Fruit fly (Drosophila melanogaster) whole organism, pupa: ENCODE data around the gene CG18599.

ENCODE experiments used
- CG10348 ChIP-seq: fragments of 200-800 bp; sonication (Bioruptor generic); IDR thresholded peaks from 2 replicates; pipeline ENCODE4 v1.3.6; 2022; ENCODE audit warnings: missing biosample characterization, missing genetic modification characterization
- CG12605 ChIP-seq: fragments of 200-800 bp; sonication (Bioruptor generic); IDR thresholded peaks from 2 replicates; pipeline ENCODE4 v1.3.6; 2022; ENCODE audit warnings: missing biosample characterization, missing genetic modification characterization
- CG13204 ChIP-seq: fragments of 200-800 bp; sonication (Bioruptor generic); optimal IDR thresholded peaks from 2 replicates; lab custom pipeline; 2018; ENCODE audit warnings: missing biosample characterization, mild to moderate bottlenecking, missing genetic modification characterization, moderate library complexity
- CG14655 ChIP-seq: fragments of 200-800 bp; sonication (Bioruptor generic); optimal IDR thresholded peaks from 3 replicates; lab custom pipeline; 2017; ENCODE audit warnings: mild to moderate bottlenecking, missing biosample characterization, missing genetic modification reagents, missing genetic modification characterization
- CG15710 ChIP-seq: fragments of 200-800 bp; sonication (Bioruptor generic); optimal IDR thresholded peaks from 2 replicates; lab custom pipeline; 2018; ENCODE audit warnings: missing biosample characterization, mild to moderate bottlenecking, missing genetic modification characterization, moderate library complexity
- CG17806 ChIP-seq: fragments of 200-800 bp; sonication (Bioruptor generic); optimal IDR thresholded peaks from 2 replicates; lab custom pipeline; 2018; ENCODE audit warnings: missing biosample characterization, mild to moderate bottlenecking, missing genetic modification characterization, moderate library complexity
- CG32121 ChIP-seq: fragments of 200-800 bp; sonication (Bioruptor generic); IDR thresholded peaks from 2 replicates; pipeline ENCODE4 v1.3.6; 2022; ENCODE audit warnings: missing biosample characterization, missing genetic modification characterization
- CG34367 ChIP-seq: fragments of 200-800 bp; sonication (Bioruptor generic); optimal IDR thresholded peaks from 2 replicates; lab custom pipeline; 2018; ENCODE audit warnings: missing biosample characterization, mild to moderate bottlenecking, missing genetic modification characterization
- CG4496 ChIP-seq: fragments of 200-800 bp; sonication (Bioruptor generic); IDR thresholded peaks from 3 replicates; pipeline ENCODE4 v1.3.6; 2022; ENCODE audit warnings: missing biosample characterization, missing genetic modification characterization
- CG8159 ChIP-seq: fragments of 200-800 bp; sonication (Bioruptor generic); optimal IDR thresholded peaks from 3 replicates; lab custom pipeline; 2018; ENCODE audit warnings: missing biosample characterization, mild to moderate bottlenecking, missing genetic modification characterization, moderate library complexity
- CG8301 ChIP-seq: fragments of 200-800 bp; sonication (Bioruptor generic); optimal IDR thresholded peaks from 2 replicates; lab custom pipeline; 2018; ENCODE audit warnings: missing biosample characterization, mild to moderate bottlenecking, missing genetic modification characterization
- CG9948 ChIP-seq: fragments of 200-800 bp; sonication (Bioruptor generic); optimal IDR thresholded peaks from 2 replicates; lab custom pipeline; 2018; ENCODE audit warnings: missing biosample characterization, mild to moderate bottlenecking, missing genetic modification characterization, moderate library complexity
- D1 ChIP-seq: fragments of 200-800 bp; sonication (Bioruptor generic); optimal IDR thresholded peaks from 2 replicates; lab custom pipeline; 2018; ENCODE audit warnings: missing biosample characterization, mild to moderate bottlenecking, missing genetic modification characterization, moderate library complexity
- EcR ChIP-seq: fragments of 200-800 bp; sonication (Bioruptor generic); optimal IDR thresholded peaks from 3 replicates; lab custom pipeline; 2019; ENCODE audit warnings: missing biosample characterization, missing genetic modification characterization, mild to moderate bottlenecking, moderate library complexity, missing genetic modification reagents
- Ets98B ChIP-seq: fragments of 200-800 bp; sonication (Bioruptor generic); IDR thresholded peaks from 2 replicates; pipeline ENCODE4 v1.3.6; 2022; ENCODE audit warnings: missing biosample characterization, missing genetic modification characterization
- Pif1A ChIP-seq: fragments of 200-800 bp; sonication (Bioruptor generic); optimal IDR thresholded peaks from 3 replicates; lab custom pipeline; 2016; ENCODE audit warnings: missing biosample characterization, missing genetic modification characterization
- Pif1B ChIP-seq: fragments of 200-800 bp; sonication (Bioruptor generic); optimal IDR thresholded peaks from 3 replicates; lab custom pipeline; 2016; ENCODE audit warnings: missing biosample characterization, missing genetic modification characterization
- Snoo ChIP-seq: fragments of 200-800 bp; sonication (Bioruptor generic); optimal IDR thresholded peaks from 3 replicates; lab custom pipeline; 2017; ENCODE audit warnings: missing biosample characterization, mild to moderate bottlenecking, missing genetic modification characterization, inconsistent platforms
- fd96Ca ChIP-seq: fragments of 200-800 bp; sonication (Bioruptor generic); IDR thresholded peaks from 3 replicates; pipeline ENCODE4 v1.3.6; 2022; ENCODE audit warnings: missing biosample characterization, missing genetic modification characterization
- gl ChIP-seq: fragments of 200-800 bp; sonication (Bioruptor generic); optimal IDR thresholded peaks from 2 replicates; lab custom pipeline; 2018; ENCODE audit warnings: missing biosample characterization, mild to moderate bottlenecking, missing genetic modification characterization
- rn ChIP-seq: fragments of 200-800 bp; sonication (Bioruptor generic); IDR thresholded peaks from 2 replicates; pipeline ENCODE4 v1.3.6; 2022; ENCODE audit warnings: missing biosample characterization, missing genetic modification characterization

CG18599 gene

DNA sequence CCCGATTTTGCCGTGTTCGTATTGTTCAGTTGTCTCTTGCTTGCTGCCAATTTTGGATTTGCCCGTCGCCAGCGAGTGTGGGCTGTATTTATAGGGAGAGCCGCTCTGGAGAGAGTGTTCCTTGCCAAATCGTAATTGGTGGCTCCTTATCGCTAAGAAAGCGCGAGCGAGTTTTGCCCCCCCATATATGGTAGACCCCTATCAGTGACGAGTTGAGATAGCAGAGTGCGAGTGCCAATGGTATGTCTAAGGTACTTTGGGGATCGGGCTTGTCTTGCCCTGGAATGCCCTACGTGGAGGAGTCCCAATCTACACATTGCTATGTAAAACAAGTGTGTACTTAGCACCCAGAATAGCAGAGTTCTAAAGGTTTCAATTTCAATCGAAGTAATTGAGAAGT, 11.9 kb downstream of the CG18599 start, which contains the start of gene CG7142:
TSS of gene CG7142 (minus strand) at position 29 of the 400 bp plus-strand sequence.
- TF ChIP-seq CG15710 (tag; lab: Kevin White, UChicago) = no peak
- TF ChIP-seq CG10348 = no peak
- TF ChIP-seq Pif1B (GFP tag; lab: Kevin White, UChicago) = no peak

DNA sequence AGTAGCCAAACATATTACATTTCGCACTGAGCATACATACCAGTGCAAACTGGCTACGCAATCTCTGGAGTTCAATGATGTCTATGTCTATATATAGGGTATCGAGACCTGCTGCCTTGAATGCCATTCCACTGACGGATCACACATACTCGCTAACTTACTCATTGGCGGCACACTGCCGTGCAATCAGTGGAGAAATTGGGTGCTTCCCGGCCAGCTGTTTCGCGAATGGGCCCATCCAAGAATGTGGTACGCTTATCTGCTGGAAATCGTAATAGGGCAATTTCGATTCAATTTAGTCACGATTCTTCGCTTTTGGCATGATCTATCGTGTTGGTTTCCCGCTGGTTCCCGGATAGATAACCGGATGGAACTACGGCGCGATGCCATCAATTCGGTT, 12.5 kb downstream of the CG18599 start:
- TF ChIP-seq fd96Ca (GFP tag; lab: Robert Waterston, UW) (no peak), EcR (peak; percentile 58), CG15710 (tag; lab: Kevin White, UChicago) (no peak)
- TF ChIP-seq, all 21 proteins: peak for 1

DNA sequence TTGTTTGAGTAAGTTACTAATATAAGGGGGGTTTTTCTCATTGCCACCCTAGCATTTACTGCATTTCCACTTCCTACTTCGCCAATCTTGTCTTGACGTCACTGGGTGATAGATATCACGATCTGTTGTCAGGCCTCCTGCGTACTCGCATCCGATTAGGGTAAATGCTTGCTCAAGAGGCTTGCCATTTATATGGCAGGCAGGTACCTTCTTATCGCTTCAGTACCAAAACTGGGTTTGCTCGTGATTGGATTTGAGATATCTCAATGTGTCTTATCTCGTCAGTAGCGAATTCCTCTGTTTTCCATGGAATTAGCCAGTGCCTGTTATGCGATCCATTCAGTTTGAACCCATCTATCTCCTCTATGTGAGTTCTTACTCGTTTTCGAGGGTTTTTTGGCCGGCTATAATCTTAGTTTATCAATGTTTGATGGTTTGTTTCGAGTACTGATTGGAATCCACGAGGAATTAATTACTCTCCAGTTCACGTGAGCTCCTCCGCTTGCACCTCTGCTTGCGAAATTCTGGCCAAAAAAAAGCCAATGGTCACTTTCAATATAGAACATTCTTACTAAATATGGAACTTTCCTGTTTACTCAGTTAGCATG, 13.4 kb downstream of the CG18599 start:
- TF ChIP-seq CG34367 (tag; lab: Kevin White, UChicago) (no peak), CG8159 (tag; lab: Kevin White, UChicago) (no peak), gl (no peak), CG4496 (no peak), Pif1A (no peak), CG8301 (tag; lab: Kevin White, UChicago) (no peak)

DNA sequence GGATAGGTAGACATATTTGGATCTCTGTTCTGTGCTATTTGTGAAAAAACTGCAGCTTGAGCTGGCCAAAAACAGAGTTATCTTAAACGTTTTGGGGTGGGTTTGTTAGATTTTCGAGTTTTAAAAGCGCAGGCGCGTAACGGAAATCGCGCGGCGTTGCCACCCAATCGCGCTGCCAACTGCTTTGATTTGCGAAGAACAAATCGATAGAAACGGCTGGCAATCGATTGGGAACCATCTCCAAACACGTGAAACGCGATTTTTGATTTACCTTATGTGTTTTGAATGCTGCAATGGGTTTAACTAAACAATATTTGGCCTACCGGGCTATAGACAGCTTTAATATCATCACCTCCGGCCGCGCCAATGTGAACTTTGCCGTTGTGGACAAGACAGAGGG, 15.9 kb downstream of the CG18599 start, which contains the start of the genes CG14312 and CG8064:
TSS of gene CG14312 (minus strand) at position 88 of the 400 bp plus-strand sequence.
TSS of gene CG8064 (plus strand) at position 220 of the 400 bp plus-strand sequence.
- TF ChIP-seq Pif1B (GFP tag; lab: Kevin White, UChicago) (no peak), CG13204 (GFP tag; lab: Kevin White, UChicago) (no peak), CG8159 (tag; lab: Kevin White, UChicago) (no peak), CG4496 (no peak), CG17806 (tag; lab: Kevin White, UChicago) (no peak), gl (no peak), Snoo (tag; lab: Kevin White, UChicago) (no peak), CG32121 (GFP tag; lab: Robert Waterston, UW) (no peak)

DNA sequence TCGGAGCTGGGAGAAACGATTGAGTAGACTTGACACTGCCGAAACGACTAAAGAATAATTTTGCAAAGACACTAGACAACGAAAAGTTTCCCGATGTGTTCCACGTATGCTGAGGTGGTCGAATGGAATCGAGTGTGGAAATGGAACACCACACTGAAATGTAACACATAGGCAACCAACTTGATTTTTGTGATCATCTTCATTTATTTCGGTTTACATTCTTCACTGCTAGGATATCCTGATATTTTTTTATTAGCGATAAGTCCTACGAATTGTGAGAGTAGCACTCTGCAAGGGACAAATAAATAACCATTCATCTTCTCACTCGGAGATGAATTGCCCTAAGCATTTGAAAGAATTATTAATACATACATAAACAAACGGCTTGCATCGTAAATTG, 21.1 kb downstream of the CG18599 start, which contains the start of gene CG7131:
TSS of gene CG7131 (minus strand) at position 101 of the 400 bp plus-strand sequence.
- TF ChIP-seq CG4496 (no peak), D1 (no peak), Ets98B (GFP tag; lab: Robert Waterston, UW) (no peak), Pif1B (GFP tag; lab: Kevin White, UChicago) (no peak), gl (no peak), CG14655 (GFP tag; lab: Kevin White, UChicago) (no peak), CG12605 (GFP tag; lab: Robert Waterston, UW) (no peak), CG15710 (tag; lab: Kevin White, UChicago) (no peak), CG34367 (tag; lab: Kevin White, UChicago) (no peak), CG8159 (tag; lab: Kevin White, UChicago) (no peak), EcR (no peak), CG10348 (no peak), Snoo (tag; lab: Kevin White, UChicago) (no peak), rn (GFP tag; lab: Robert Waterston, UW) (no peak), fd96Ca (GFP tag; lab: Robert Waterston, UW) (no peak), CG13204 (GFP tag; lab: Kevin White, UChicago) (no peak), CG9948 (no peak), CG17806 (tag; lab: Kevin White, UChicago) (no peak), Pif1A (no peak)
- TF ChIP-seq, all 21 proteins: peak for 0

DNA sequence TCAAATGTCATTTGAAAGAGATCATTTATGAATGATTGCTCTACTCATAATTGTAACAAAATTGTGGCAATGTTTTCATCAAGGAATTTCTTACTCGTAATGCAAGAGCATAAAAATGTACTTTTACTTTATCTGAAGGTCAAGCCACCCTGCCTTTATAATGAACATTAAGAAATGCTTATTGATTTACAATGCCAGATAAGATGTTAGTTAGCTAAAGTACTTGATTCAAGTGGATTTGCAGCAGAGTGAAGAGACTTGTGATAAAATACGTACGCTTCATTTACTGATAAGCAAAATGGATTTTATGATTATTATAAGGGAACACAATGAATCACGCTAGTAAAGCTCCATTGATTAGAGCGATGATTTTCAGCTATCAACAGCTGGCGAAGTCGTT, 24.2 kb downstream of the CG18599 start:
- TF ChIP-seq CG10348 (no peak), CG9948 (no peak), CG4496 (no peak), CG13204 (GFP tag; lab: Kevin White, UChicago) (no peak), CG8301 (tag; lab: Kevin White, UChicago) (no peak), CG17806 (tag; lab: Kevin White, UChicago) (no peak), CG34367 (tag; lab: Kevin White, UChicago) (no peak)

DNA sequence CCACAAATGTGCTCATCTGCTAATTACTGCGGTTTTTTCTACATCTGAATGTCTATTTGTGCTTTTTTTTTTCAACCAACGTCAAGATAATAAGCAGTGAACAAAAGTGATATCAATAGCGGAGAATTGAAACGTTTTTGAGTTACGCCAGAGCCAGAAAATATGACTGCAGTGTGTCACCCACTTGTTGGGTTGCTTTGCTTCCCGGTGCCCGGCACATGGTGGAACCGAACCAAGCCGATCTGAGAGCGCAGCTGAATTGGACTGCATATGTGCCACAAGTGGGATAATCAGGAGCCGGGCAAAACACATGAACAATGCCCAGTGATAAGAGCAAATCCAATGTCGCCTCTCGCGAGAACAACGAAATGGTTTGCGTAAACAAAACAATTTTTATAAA, 24.8 kb downstream of the CG18599 start:
- TF ChIP-seq CG10348 (no peak), CG15710 (tag; lab: Kevin White, UChicago) (no peak), CG4496 (no peak), Snoo (tag; lab: Kevin White, UChicago) (no peak), CG9948 (no peak), CG12605 (GFP tag; lab: Robert Waterston, UW) (no peak), D1 (no peak), CG13204 (GFP tag; lab: Kevin White, UChicago) (no peak), fd96Ca (GFP tag; lab: Robert Waterston, UW) (no peak), CG17806 (tag; lab: Kevin White, UChicago) (no peak)
